Fruit fly (Drosophila melanogaster) whole organism, embryonic: ENCODE data around the gene scpr-C.

ENCODE experiments used
- Abd-B ChIP-seq: fragments of 200-800 bp; sonication (Bioruptor generic); optimal IDR thresholded peaks from 2 replicates; lab custom pipeline; 2018; ENCODE audit warnings: missing biosample characterization, mild to moderate bottlenecking, missing genetic modification characterization, moderate library complexity
- CG10565 ChIP-seq: fragments of 200-800 bp; sonication (Bioruptor generic); optimal IDR thresholded peaks from 3 replicates; lab custom pipeline; 2016; ENCODE audit warnings: missing biosample characterization, mild to moderate bottlenecking, missing genetic modification characterization
- CG13287 ChIP-seq: fragments of 200-800 bp; sonication (Bioruptor generic); IDR thresholded peaks from 2 replicates; pipeline ENCODE4 v1.3.6; 2022; ENCODE audit warnings: missing biosample characterization, missing genetic modification characterization; ENCODE audit not compliant: partially characterized antibody
- CG13624 ChIP-seq: fragments of 200-800 bp; sonication (Bioruptor generic); optimal IDR thresholded peaks from 2 replicates; lab custom pipeline; 2016; ENCODE audit warnings: missing biosample characterization, missing genetic modification characterization
- CG17359 ChIP-seq: fragments of 200-800 bp; sonication (Bioruptor generic); optimal IDR thresholded peaks from 3 replicates; lab custom pipeline; 2018; ENCODE audit warnings: missing biosample characterization, mild to moderate bottlenecking, missing genetic modification characterization, moderate library complexity
- CG17385 ChIP-seq: fragments of 200-800 bp; sonication (Bioruptor generic); optimal IDR thresholded peaks from 3 replicates; lab custom pipeline; 2018; ENCODE audit warnings: missing biosample characterization, mild to moderate bottlenecking, missing genetic modification characterization
- CG2116 ChIP-seq: fragments of 200-800 bp; sonication (Bioruptor generic); optimal IDR thresholded peaks from 3 replicates; lab custom pipeline; 2018; ENCODE audit warnings: missing biosample characterization, mild to moderate bottlenecking, missing genetic modification characterization
- CG30403 ChIP-seq: fragments of 200-800 bp; sonication (Bioruptor generic); optimal IDR thresholded peaks from 3 replicates; lab custom pipeline; 2016; ENCODE audit warnings: missing biosample characterization, missing genetic modification characterization
- CG30431 ChIP-seq: fragments of 200-800 bp; sonication (Bioruptor generic); optimal IDR thresholded peaks from 2 replicates; lab custom pipeline; 2017; ENCODE audit warnings: missing biosample characterization, missing genetic modification characterization
- CG32767 ChIP-seq: fragments of 200-800 bp; sonication (Bioruptor generic); IDR thresholded peaks from 2 replicates; pipeline ENCODE4 v1.3.6; 2022; ENCODE audit warnings: missing biosample characterization, missing genetic modification characterization
- CG6683 ChIP-seq: fragments of 200-800 bp; sonication (Bioruptor generic); optimal IDR thresholded peaks from 2 replicates; lab custom pipeline; 2017; ENCODE audit warnings: missing biosample characterization, mild to moderate bottlenecking, missing genetic modification characterization, missing genetic modification reagents
- CG7372 ChIP-seq: fragments of 200-800 bp; sonication (Bioruptor generic); IDR thresholded peaks from 2 replicates; pipeline ENCODE4 v1.3.6; 2022; ENCODE audit warnings: missing biosample characterization, missing genetic modification characterization
- CG8290 ChIP-seq, 3 experiments: fragments of 200-800 bp; sonication (Bioruptor generic); optimal IDR thresholded peaks; 2 replicates each; lab custom pipeline; 2016 to 2019; ENCODE audit warnings: missing biosample characterization in 3 of 3, missing genetic modification characterization in 3 of 3, mild to moderate bottlenecking in 2 of 3, moderate library complexity in 1 of 3
- CHES-1-like ChIP-seq: fragments of 200-800 bp; sonication (Bioruptor generic); optimal IDR thresholded peaks from 2 replicates; lab custom pipeline; 2016; ENCODE audit warnings: missing biosample characterization, missing genetic modification characterization
- CkIIα-i1 ChIP-seq: fragments of 200-800 bp; sonication (Bioruptor generic); IDR thresholded peaks from 2 replicates; pipeline ENCODE4 v1.3.6; 2022; ENCODE audit warnings: missing biosample characterization, missing genetic modification characterization
- E2f2 ChIP-seq: fragments of 200-800 bp; sonication (Bioruptor generic); IDR thresholded peaks from 2 replicates; pipeline ENCODE4 v1.3.6; 2022; ENCODE audit warnings: missing biosample characterization, missing genetic modification characterization
- Gsc ChIP-seq: fragments of 200-800 bp; sonication (Bioruptor generic); IDR thresholded peaks from 2 replicates; pipeline ENCODE4 v1.3.6; 2022; ENCODE audit warnings: missing biosample characterization, missing genetic modification characterization
- Hr51 ChIP-seq, 2 experiments: fragments of 200-800 bp; sonication (Bioruptor generic); optimal IDR thresholded peaks; 2 replicates in 1 of 2; 3 replicates in 1 of 2; lab custom pipeline; 2016 to 2018; ENCODE audit warnings: missing biosample characterization in 2 of 2, missing genetic modification characterization in 2 of 2, mild to moderate bottlenecking in 1 of 2, moderate library complexity in 1 of 2
- Kr ChIP-seq: fragments of 200-800 bp; sonication (Bioruptor generic); optimal IDR thresholded peaks from 2 replicates; lab custom pipeline; 2017; ENCODE audit warnings: missing biosample characterization, mild to moderate bottlenecking, missing genetic modification characterization
- Lim3 ChIP-seq: fragments of 200-800 bp; sonication (Bioruptor generic); IDR thresholded peaks from 2 replicates; pipeline ENCODE4 v1.3.6; 2022; ENCODE audit warnings: missing biosample characterization, missing genetic modification characterization
- MESR4 ChIP-seq: fragments of 200-800 bp; sonication (Bioruptor generic); optimal IDR thresholded peaks from 2 replicates; lab custom pipeline; 2018; ENCODE audit warnings: missing biosample characterization, mild to moderate bottlenecking, missing genetic modification characterization, moderate library complexity
- MTF-1 ChIP-seq: fragments of 200-800 bp; sonication (Bioruptor generic); optimal IDR thresholded peaks from 2 replicates; lab custom pipeline; 2018; ENCODE audit warnings: missing biosample characterization, mild to moderate bottlenecking, missing genetic modification characterization, borderline replicate concordance
- NC2α ChIP-seq: fragments of 200-800 bp; sonication (Bioruptor generic); optimal IDR thresholded peaks from 2 replicates; lab custom pipeline; 2016; ENCODE audit warnings: missing biosample characterization, missing genetic modification characterization
- Nf-YC ChIP-seq: fragments of 200-800 bp; optimal IDR thresholded peaks from 3 replicates; lab custom pipeline; 2019; ENCODE audit warnings: missing biosample characterization, mild to moderate bottlenecking, missing genetic modification characterization, moderate library complexity
- NfI ChIP-seq: fragments of 200-800 bp; sonication (Bioruptor generic); optimal IDR thresholded peaks from 3 replicates; lab custom pipeline; 2018; ENCODE audit warnings: missing biosample characterization, mild to moderate bottlenecking, missing genetic modification characterization, moderate library complexity
- Opbp ChIP-seq: fragments of 200-800 bp; sonication (Bioruptor generic); IDR thresholded peaks from 3 replicates; pipeline ENCODE4 v1.3.6; 2022; ENCODE audit warnings: missing biosample characterization, missing genetic modification characterization; ENCODE audit not compliant: partially characterized antibody
- Scr ChIP-seq: fragments of 200-800 bp; sonication (Bioruptor generic); IDR thresholded peaks from 2 replicates; pipeline ENCODE4 v1.3.6; 2022; ENCODE audit warnings: missing biosample characterization, missing genetic modification characterization; ENCODE audit not compliant: partially characterized antibody
- Tbp ChIP-seq: fragments of >200 bp; optimal IDR thresholded peaks from 2 replicates; lab custom pipeline; 2018; ENCODE audit warnings: missing biosample characterization, missing genetic modification characterization
- Usf ChIP-seq: fragments of 200-800 bp; sonication (Bioruptor generic); optimal IDR thresholded peaks from 2 replicates; lab custom pipeline; 2017; ENCODE audit warnings: missing genotype, missing biosample characterization, missing genetic modification characterization
- ato ChIP-seq: fragments of 200-800 bp; sonication (Bioruptor generic); IDR thresholded peaks from 2 replicates; pipeline ENCODE4 v1.3.6; 2022; ENCODE audit warnings: missing biosample characterization, missing genetic modification characterization; ENCODE audit not compliant: partially characterized antibody
- az2 ChIP-seq: fragments of 200-800 bp; sonication (Bioruptor generic); optimal IDR thresholded peaks from 3 replicates; lab custom pipeline; 2016; ENCODE audit warnings: missing biosample characterization, missing genetic modification characterization
- bbx ChIP-seq: fragments of 200-800 bp; sonication (Bioruptor generic); IDR thresholded peaks from 2 replicates; pipeline ENCODE4 v1.3.6; 2022; ENCODE audit warnings: missing biosample characterization, missing genetic modification characterization; ENCODE audit not compliant: partially characterized antibody
- crc ChIP-seq: fragments of 200-800 bp; sonication (Bioruptor generic); optimal IDR thresholded peaks from 2 replicates; lab custom pipeline; 2016; ENCODE audit warnings: missing biosample characterization, missing genetic modification characterization
- crp ChIP-seq, 2 experiments: fragments of 200-800 bp; sonication (Bioruptor generic); optimal IDR thresholded peaks; 2 replicates in 1 of 2; 3 replicates in 1 of 2; lab custom pipeline; 2017; ENCODE audit warnings: missing biosample characterization in 2 of 2, missing genetic modification characterization in 2 of 2, mild to moderate bottlenecking in 1 of 2, moderate library complexity in 1 of 2
- da ChIP-seq: fragments of 200-800 bp; sonication (Bioruptor generic); optimal IDR thresholded peaks from 2 replicates; lab custom pipeline; 2016; ENCODE audit warnings: missing biosample characterization, missing genetic modification characterization
- dan ChIP-seq: fragments of 200-800 bp; sonication (Bioruptor generic); IDR thresholded peaks from 2 replicates; pipeline ENCODE4 v1.3.6; 2022; ENCODE audit warnings: missing biosample characterization, missing genetic modification characterization
- dmrt99B ChIP-seq: fragments of 200-800 bp; sonication (Bioruptor generic); optimal IDR thresholded peaks from 2 replicates; lab custom pipeline; 2018; ENCODE audit warnings: missing biosample characterization, mild to moderate bottlenecking, missing genetic modification characterization, moderate library complexity
- ftz-f1 ChIP-seq: fragments of 200-800 bp; sonication (Bioruptor generic); optimal IDR thresholded peaks from 2 replicates; lab custom pipeline; 2016; ENCODE audit warnings: missing biosample characterization, missing genetic modification characterization
- gfzf ChIP-seq: fragments of 200-800 bp; sonication (Bioruptor generic); optimal IDR thresholded peaks from 2 replicates; lab custom pipeline; 2016; ENCODE audit warnings: missing biosample characterization, mild to moderate bottlenecking, missing genetic modification characterization, moderate library complexity
- insv ChIP-seq, 2 experiments: fragments of 200-800 bp; sonication (Bioruptor generic); optimal IDR thresholded peaks; 3 replicates each; lab custom pipeline; 2016 to 2018; ENCODE audit warnings: missing biosample characterization in 2 of 2, missing genetic modification characterization in 2 of 2
- prd ChIP-seq, 3 experiments: fragments of >200 bp in 2 of 3; fragments of 200-800 bp in 1 of 3; sonication (Bioruptor generic) in 1 of 3; optimal IDR thresholded peaks in 2 of 3; IDR thresholded peaks in 1 of 3; 2 replicates in 2 of 3; 3 replicates in 1 of 3; pipeline versions ENCODE4 v1.3.6 to Lab custom; 2017 to 2022; ENCODE audit warnings: missing biosample characterization in 1 of 3, missing genetic modification characterization in 1 of 3
- pros ChIP-seq: fragments of 200-800 bp; sonication (Bioruptor generic); optimal IDR thresholded peaks from 3 replicates; lab custom pipeline; 2019; ENCODE audit warnings: missing biosample characterization, mild to moderate bottlenecking, missing genetic modification characterization, moderate library complexity
- row ChIP-seq: fragments of 200-800 bp; sonication (Bioruptor generic); IDR thresholded peaks from 3 replicates; pipeline ENCODE4 v1.3.6; 2022; ENCODE audit warnings: missing biosample characterization, missing genetic modification characterization
- salm ChIP-seq: fragments of 200-800 bp; sonication (Bioruptor generic); optimal IDR thresholded peaks from 2 replicates; lab custom pipeline; 2018; ENCODE audit warnings: missing biosample characterization, mild to moderate bottlenecking, missing genetic modification characterization
- sens ChIP-seq: fragments of 200-800 bp; sonication (Bioruptor generic); peaks from one replicate; lab custom pipeline; 2016; ENCODE audit warnings: missing biosample characterization, missing genetic modification characterization
- slbo ChIP-seq: fragments of 200-800 bp; sonication (Bioruptor generic); IDR thresholded peaks from 2 replicates; pipeline ENCODE4 v1.3.6; 2022; ENCODE audit warnings: missing biosample characterization, missing genetic modification characterization
- stwl ChIP-seq: fragments of 200-800 bp; sonication (Bioruptor generic); optimal IDR thresholded peaks from 3 replicates; lab custom pipeline; 2018; ENCODE audit warnings: missing biosample characterization, mild to moderate bottlenecking, missing genetic modification characterization, moderate library complexity
- sug ChIP-seq: fragments of 200-800 bp; optimal IDR thresholded peaks from 2 replicates; lab custom pipeline; 2019; ENCODE audit warnings: missing biosample characterization, mild to moderate bottlenecking, missing genetic modification characterization, moderate library complexity
- trem ChIP-seq: fragments of 200-800 bp; optimal IDR thresholded peaks from 3 replicates; lab custom pipeline; 2019; ENCODE audit warnings: missing biosample characterization, mild to moderate bottlenecking, missing genetic modification characterization, moderate library complexity

Gene scpr-C

DNA sequence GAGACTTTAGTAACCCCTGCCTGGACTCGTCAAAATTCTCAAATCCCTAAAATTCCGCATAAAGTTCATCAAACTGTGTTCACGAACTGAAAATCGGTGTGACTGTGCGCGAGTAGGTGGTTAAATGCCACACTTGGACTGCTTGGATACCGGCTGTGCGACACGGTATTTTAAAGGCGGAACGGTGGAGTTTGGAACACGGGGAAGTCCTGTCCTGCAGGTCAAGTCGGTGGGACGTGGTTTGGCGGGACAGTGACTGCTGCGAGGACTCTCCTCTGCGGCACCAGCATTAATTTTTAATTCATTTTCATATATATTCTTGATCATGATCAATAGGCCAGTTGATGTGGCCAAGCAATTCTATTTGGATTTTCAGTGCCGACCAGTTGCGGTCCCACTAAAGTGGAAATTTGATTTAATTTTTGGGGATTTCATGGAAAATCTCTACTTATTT lies 9.6 kb downstream of the scpr-C start, which contains the start of the genes Arfip and CG17721 (continued):
- no peak for TF ChIP-seq pros (GFP tag; lab: Kevin White, UChicago)
- no peak for TF ChIP-seq Usf
- TF ChIP-seq slbo (GFP tag; lab: Robert Waterston, UW), result no peak
- peak; percentile 44 for TF ChIP-seq stwl (tag; lab: Kevin White, UChicago)
- peak; percentile 74 for TF ChIP-seq trem
- peak; percentile 32; the same call in 1 of the 2 replicates for TF ChIP-seq CG13287 (GFP tag; lab: Robert Waterston, UW)
- no peak for TF ChIP-seq Lim3
- TF ChIP-seq salm (tag; lab: Kevin White, UChicago), result no peak
- peak in 1 of 2 experiments; percentile 30 for TF ChIP-seq insv (GFP tag; optimal IDR thresholded peaks at IDR 0.05; lab: Kevin White, UChicago)
- TF ChIP-seq Abd-B, result no peak
- peak; percentile 16 for TF ChIP-seq sug (tag; lab: Kevin White, UChicago)
- no peak for TF ChIP-seq dmrt99B (tag; lab: Kevin White, UChicago)
- TF ChIP-seq E2f2 (GFP tag; lab: Robert Waterston, UW), result peak; percentile 58
- TF ChIP-seq ftz-f1, result no peak
- TF ChIP-seq CG30431 (GFP tag; lab: Kevin White, UChicago), result no peak
- no peak for TF ChIP-seq CG6683 (GFP tag; lab: Kevin White, UChicago)
- peak; percentile 26 for TF ChIP-seq Nf-YC (tag; lab: Kevin White, UChicago)
- TF ChIP-seq CG8290 (GFP tag; optimal IDR thresholded peaks at IDR 0.05; lab: Kevin White, UChicago), result peak; percentile 10
- TF ChIP-seq CG8290 (tag; optimal IDR thresholded peaks at IDR 0.05; lab: Kevin White, UChicago), result no peak
- no peak for TF ChIP-seq CG13624 (GFP tag; lab: Kevin White, UChicago)
- TF ChIP-seq crp (GFP tag; optimal IDR thresholded peaks at IDR 0.05; lab: Kevin White, UChicago), result peak in 1 of 2 experiments; percentile 57
- peak; percentile 95 for TF ChIP-seq gfzf (GFP tag; lab: Kevin White, UChicago)
- peak; percentile 46; the same call in 2 of the 3 replicates for TF ChIP-seq Opbp
- TF ChIP-seq NC2α, result no peak
- no peak for TF ChIP-seq da (GFP tag; lab: Kevin White, UChicago)
- TF ChIP-seq CG17385 (GFP tag; lab: Kevin White, UChicago), result no peak
- no peak for TF ChIP-seq Gsc (GFP tag; lab: Robert Waterston, UW)
- TF ChIP-seq, all 482 proteins: peak for 57

DNA sequence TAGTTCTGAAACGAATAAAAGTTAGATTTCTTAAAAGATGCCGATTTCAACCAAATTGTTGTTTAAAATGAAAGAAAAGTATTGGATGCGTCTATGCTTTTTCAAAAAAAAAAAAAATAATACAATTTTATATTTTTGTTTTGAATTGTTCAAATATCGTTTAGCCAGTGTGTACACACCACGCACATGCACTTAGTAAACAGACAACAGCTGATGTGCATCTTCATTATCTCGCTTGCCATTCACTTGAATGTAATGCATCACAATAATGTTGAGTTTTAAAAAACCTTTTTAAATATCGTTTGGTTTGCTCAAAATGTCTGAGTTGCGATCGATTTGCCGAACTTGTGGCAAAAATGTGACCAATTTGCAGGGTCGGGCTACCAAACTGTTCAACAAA lies 10.7 kb downstream of the scpr-C start, which contains the start of gene CG31441:
Gene CG31441, plus strand, starts transcription at position 246 of the 400 bp plus-strand sequence.
- TF ChIP-seq CHES-1-like (GFP tag; lab: Kevin White, UChicago), result no peak
- no peak for TF ChIP-seq MTF-1 (GFP tag; lab: Kevin White, UChicago)
- TF ChIP-seq dan, result no peak
- TF ChIP-seq CG10565 (GFP tag; lab: Kevin White, UChicago), result no peak
- no peak for TF ChIP-seq Tbp (GFP tag; lab: Kevin White, UChicago)
- TF ChIP-seq NfI (GFP tag; lab: Kevin White, UChicago), result no peak
- TF ChIP-seq CG30403 (GFP tag; lab: Kevin White, UChicago), result no peak
- TF ChIP-seq CG7372, result no peak
- TF ChIP-seq Hr51 (GFP tag; optimal IDR thresholded peaks at IDR 0.05; lab: Kevin White, UChicago), result no peak
- 0 out of 3 replicates have a peak, but pooled peaks have one; percentile 12 for TF ChIP-seq row
- TF ChIP-seq bbx (GFP tag; lab: Robert Waterston, UW), result peak; percentile 49; the same call in 1 of the 2 replicates
- TF ChIP-seq az2 (GFP tag; lab: Kevin White, UChicago), result no peak
- TF ChIP-seq ato (GFP tag; lab: Robert Waterston, UW), result peak; percentile 30; the same call in 1 of the 2 replicates
- peak; percentile 18 for TF ChIP-seq MESR4 (GFP tag; lab: Kevin White, UChicago)
- no peak for TF ChIP-seq CkIIα-i1 (GFP tag; lab: Robert Waterston, UW)
- TF ChIP-seq sens (GFP tag; lab: Kevin White, UChicago), result peak; percentile 83
- TF ChIP-seq Kr (GFP tag; lab: Kevin White, UChicago), result no peak
- TF ChIP-seq CG2116 (GFP tag; lab: Kevin White, UChicago), result peak; percentile 42
- no peak for TF ChIP-seq prd (optimal IDR thresholded peaks at IDR 0.05; lab: Kevin White, UChicago)
- TF ChIP-seq prd (GFP tag; IDR thresholded peaks at IDR 0.05; lab: Robert Waterston, UW), result no peak
- TF ChIP-seq CG32767 (GFP tag; lab: Robert Waterston, UW), result no peak
- no peak for TF ChIP-seq crc (GFP tag; lab: Kevin White, UChicago)
- TF ChIP-seq CG17359 (tag; lab: Kevin White, UChicago), result peak; percentile 22
- peak; percentile 61 for TF ChIP-seq Scr (GFP tag; lab: Robert Waterston, UW)
